Worm (Caenorhabditis elegans) whole organism, midembryonic: Measurements from ENCODE around the gene C09B9.7.

ENCODE experiments used
- T22C8.4 ChIP-seq: fragments of 200-800 bp; sonication (Bioruptor generic); IDR thresholded peaks from 2 replicates; pipeline ENCODE4 v1.3.6; 2022; ENCODE audit warnings: missing genetic modification characterization, missing compliant biosample characterization
- cog-1 ChIP-seq: sonication (generic microtip); optimal IDR thresholded peaks from 2 replicates; lab custom pipeline; 2016; ENCODE audit warnings: missing genetic modification characterization, missing compliant biosample characterization
- flt-1 ChIP-seq: fragments of 200-800 bp; sonication (Bioruptor generic); IDR thresholded peaks from 2 replicates; pipeline ENCODE4 v1.3.6; 2022; ENCODE audit warnings: missing genetic modification characterization, missing compliant biosample characterization
- klf-2 ChIP-seq: fragments of 200-800 bp; sonication (Bioruptor generic); conservative IDR thresholded peaks from 2 replicates; pipeline ENCODE4 v1.3.6; 2022; ENCODE audit warnings: missing genetic modification reagents, missing genetic modification characterization, missing compliant biosample characterization
- med-1 ChIP-seq: sonication (generic microtip); optimal IDR thresholded peaks from 2 replicates; lab custom pipeline; 2017; ENCODE audit warnings: missing genetic modification characterization, mild to moderate bottlenecking, missing compliant biosample characterization, antibody characterized with exemption, missing genetic modification reagents; ENCODE audit not compliant: insufficient read depth
- ref-1 ChIP-seq: fragments of 200-800 bp; sonication (Bioruptor generic); conservative IDR thresholded peaks from 2 replicates; pipeline ENCODE4 v1.3.6; 2022; ENCODE audit warnings: missing genetic modification reagents, missing genetic modification characterization, missing compliant biosample characterization
- tab-1 ChIP-seq: fragments of 200-800 bp; sonication (Bioruptor generic); IDR thresholded peaks from 2 replicates; pipeline ENCODE4 v1.3.6; 2022; ENCODE audit warnings: missing genetic modification characterization, missing compliant biosample characterization
- ztf-23 ChIP-seq: fragments of 200-800 bp; sonication (Bioruptor generic); IDR thresholded peaks from 2 replicates; pipeline ENCODE4 v1.3.6; 2022; ENCODE audit warnings: missing genetic modification reagents, missing genetic modification characterization, missing compliant biosample characterization
- ztf-29 ChIP-seq: fragments of 200-800 bp; sonication (Bioruptor generic); IDR thresholded peaks from 2 replicates; pipeline ENCODE4 v1.3.6; 2022; ENCODE audit warnings: missing genetic modification reagents, missing genetic modification characterization, missing compliant biosample characterization

Gene C09B9.7

ce11 chrIV:5090993-5091793 is 30.3 kb upstream of the C09B9.7 start, which contains the start of the genes snpn-1 and C02B10.4:
TSS of gene snpn-1 (minus strand) at chrIV:5091043.
TSS of gene C02B10.4 (plus strand) at chrIV:5091586.
- TF ChIP-seq ztf-29 (GFP tag; lab: Robert Waterston, UW) (no peak), T22C8.4 (GFP tag; lab: Robert Waterston, UW) (peak; percentile 60; the same call in 1 of the 2 replicates)

- TF ChIP-seq flt-1 (GFP tag; lab: Robert Waterston, UW) (no peak), klf-2 (GFP tag; lab: Robert Waterston, UW) (no peak), tab-1 (GFP tag; lab: Robert Waterston, UW) (no peak), ztf-23 (GFP tag; lab: Robert Waterston, UW) (no peak), med-1 (GFP tag; lab: Kevin White, UChicago) (no peak), cog-1 (no peak), ref-1 (no peak), ztf-29 (GFP tag; lab: Robert Waterston, UW) (no peak), T22C8.4 (GFP tag; lab: Robert Waterston, UW) (no peak)
Observed at ce11 chrIV:5088814-5089322, 28.0 kb upstream of the C09B9.7 start, which contains the start of gene ivd-1. TSS of gene ivd-1 (minus strand) at chrIV:5088864.

- TF ChIP-seq tab-1 (GFP tag; lab: Robert Waterston, UW) (no peak), ztf-23 (GFP tag; lab: Robert Waterston, UW) (no peak), ztf-29 (GFP tag; lab: Robert Waterston, UW) (no peak), cog-1 (no peak), T22C8.4 (GFP tag; lab: Robert Waterston, UW) (no peak), flt-1 (GFP tag; lab: Robert Waterston, UW) (0 out of 2 replicates have a peak, but pooled peaks have one; percentile 4)
Observed at ce11 chrIV:5086961-5087326, 26.1 kb upstream of the C09B9.7 start.

- TF ChIP-seq ztf-23 (GFP tag; lab: Robert Waterston, UW) (no peak), T22C8.4 (GFP tag; lab: Robert Waterston, UW) (no peak), cog-1 (no peak), flt-1 (GFP tag; lab: Robert Waterston, UW) (no peak)
Observed at ce11 chrIV:5086243-5086960, 25.5 kb upstream of the C09B9.7 start.

ce11 chrIV:5085782-5086181 is 24.9 kb upstream of the C09B9.7 start:
- TF ChIP-seq ztf-29 (GFP tag; lab: Robert Waterston, UW) (no peak), flt-1 (GFP tag; lab: Robert Waterston, UW) (peak; percentile 15; the same call in 1 of the 2 replicates)

ce11 chrIV:5083832-5084231 is 22.9 kb upstream of the C09B9.7 start:
- no peak for TF ChIP-seq ztf-29 (GFP tag; lab: Robert Waterston, UW)
- no peak for TF ChIP-seq T22C8.4 (GFP tag; lab: Robert Waterston, UW)
- TF ChIP-seq tab-1 (GFP tag; lab: Robert Waterston, UW), result no peak
- TF ChIP-seq med-1 (GFP tag; lab: Kevin White, UChicago), result no peak

- TF ChIP-seq tab-1 (GFP tag; lab: Robert Waterston, UW) (no peak), cog-1 (no peak), ztf-23 (GFP tag; lab: Robert Waterston, UW) (no peak), flt-1 (GFP tag; lab: Robert Waterston, UW) (no peak), ref-1 (no peak), med-1 (GFP tag; lab: Kevin White, UChicago) (no peak), klf-2 (GFP tag; lab: Robert Waterston, UW) (no peak), T22C8.4 (GFP tag; lab: Robert Waterston, UW) (no peak), ztf-29 (GFP tag; lab: Robert Waterston, UW) (no peak)
Observed at ce11 chrIV:5082900-5083530, 22.1 kb upstream of the C09B9.7 start, which contains the start of gene pygo-1. TSS of gene pygo-1 (plus strand) at chrIV:5083303.

- no peak for TF ChIP-seq ztf-29 (GFP tag; lab: Robert Waterston, UW)
- TF ChIP-seq med-1 (GFP tag; lab: Kevin White, UChicago), result no peak
- TF ChIP-seq ref-1, result no peak
- TF ChIP-seq flt-1 (GFP tag; lab: Robert Waterston, UW), result no peak
- TF ChIP-seq klf-2 (GFP tag; lab: Robert Waterston, UW), result no peak
- no peak for TF ChIP-seq T22C8.4 (GFP tag; lab: Robert Waterston, UW)
Observed at ce11 chrIV:5081122-5081521, 20.2 kb upstream of the C09B9.7 start.

ce11 chrIV:5078846-5079245 is 18.0 kb upstream of the C09B9.7 start:
- TF ChIP-seq cog-1 (peak; percentile 2), klf-2 (GFP tag; lab: Robert Waterston, UW) (no peak)

- TF ChIP-seq flt-1 (GFP tag; lab: Robert Waterston, UW) (no peak), T22C8.4 (GFP tag; lab: Robert Waterston, UW) (no peak), tab-1 (GFP tag; lab: Robert Waterston, UW) (0 out of 2 replicates have a peak, but pooled peaks have one; percentile 22), med-1 (GFP tag; lab: Kevin White, UChicago) (no peak), klf-2 (GFP tag; lab: Robert Waterston, UW) (no peak)
Observed at ce11 chrIV:5077918-5078317, 17.0 kb upstream of the C09B9.7 start.
